Worm (Caenorhabditis elegans): ENCODE results near the gene str-228.

str-228 gene

DNA sequence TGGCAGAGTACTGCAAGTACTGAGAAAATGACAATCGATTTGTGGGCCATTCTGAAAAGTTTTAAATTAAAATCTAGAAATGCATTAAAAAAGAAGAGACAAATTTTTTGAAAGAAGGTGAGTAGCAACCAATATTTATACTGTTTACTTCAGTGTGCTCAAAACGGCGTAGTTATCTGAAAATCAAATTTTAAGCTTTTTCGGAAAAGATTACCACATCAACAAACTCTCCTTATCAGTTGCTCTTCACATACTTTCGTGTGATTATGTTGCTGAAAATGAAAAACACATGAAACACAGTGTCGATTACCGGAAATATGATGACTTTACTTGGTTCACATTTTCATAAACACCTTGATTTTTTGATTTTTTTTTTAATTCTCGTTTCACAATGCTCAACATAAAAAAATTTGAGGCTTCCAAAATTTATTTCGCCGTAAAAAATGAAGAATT lies 27.4 kb upstream of the str-228 start, which contains the start of gene lys-7:
Gene lys-7, minus strand, starts transcription at position 51 of the 453 bp plus-strand sequence.
- TF ChIP-seq elt-2 (tag; optimal IDR thresholded peaks at IDR 0.05) (peak; percentile 76), efl-3 (GFP tag; optimal IDR thresholded peaks at IDR 0.05) (no peak)

ce11 chrV:3484702-3485101 lies 25.3 kb upstream of the str-228 start, which contains the start of gene srbc-33:
TSS of gene srbc-33 (minus strand) at chrV:3484802.
- TF ChIP-seq xbp-1 (tag; optimal IDR thresholded peaks at IDR 0.05), result no peak
- peak; percentile 16 for TF ChIP-seq fkh-8 (tag; optimal IDR thresholded peaks at IDR 0.05)

ce11 chrV:3486857-3487256 lies 23.1 kb upstream of the str-228 start, which contains the start of gene srbc-32:
TSS of gene srbc-32 (minus strand) at chrV:3486957.
- TF ChIP-seq grh-1 (GFP tag; IDR thresholded peaks at IDR 0.05), result no peak
- TF ChIP-seq xbp-1 (tag; optimal IDR thresholded peaks at IDR 0.05), result no peak
- no peak for TF ChIP-seq dsc-1 (tag; optimal IDR thresholded peaks at IDR 0.05)
- TF ChIP-seq zip-4 (GFP tag; optimal IDR thresholded peaks at IDR 0.05), result no peak
- no peak for TF ChIP-seq hlh-17 (GFP tag; optimal IDR thresholded peaks at IDR 0.05; ENCODE audit: borderline replicate concordance)
- TF ChIP-seq fos-1 (tag; optimal IDR thresholded peaks at IDR 0.05), result no peak
- no peak for TF ChIP-seq pqm-1 (tag; optimal IDR thresholded peaks at IDR 0.05)
- TF ChIP-seq tlp-1 (tag; optimal IDR thresholded peaks at IDR 0.05), result no peak
- no peak for TF ChIP-seq nhr-85 (tag)
- no peak for TF ChIP-seq lin-14 (GFP tag; optimal IDR thresholded peaks at IDR 0.05)
- no peak for TF ChIP-seq ceh-82 (tag; optimal IDR thresholded peaks at IDR 0.05)
- no peak for TF ChIP-seq nhr-237 (tag; optimal IDR thresholded peaks at IDR 0.05)
- TF ChIP-seq unc-98 (GFP tag; IDR thresholded peaks at IDR 0.05), result no peak
- no peak for TF ChIP-seq nhr-12 (tag; optimal IDR thresholded peaks at IDR 0.05)
- no peak for TF ChIP-seq swsn-7 (tag; optimal IDR thresholded peaks at IDR 0.05)
- TF ChIP-seq efl-3 (GFP tag; optimal IDR thresholded peaks at IDR 0.05), result no peak
- TF ChIP-seq snu-23 (GFP tag; optimal IDR thresholded peaks at IDR 0.05), result no peak

DNA sequence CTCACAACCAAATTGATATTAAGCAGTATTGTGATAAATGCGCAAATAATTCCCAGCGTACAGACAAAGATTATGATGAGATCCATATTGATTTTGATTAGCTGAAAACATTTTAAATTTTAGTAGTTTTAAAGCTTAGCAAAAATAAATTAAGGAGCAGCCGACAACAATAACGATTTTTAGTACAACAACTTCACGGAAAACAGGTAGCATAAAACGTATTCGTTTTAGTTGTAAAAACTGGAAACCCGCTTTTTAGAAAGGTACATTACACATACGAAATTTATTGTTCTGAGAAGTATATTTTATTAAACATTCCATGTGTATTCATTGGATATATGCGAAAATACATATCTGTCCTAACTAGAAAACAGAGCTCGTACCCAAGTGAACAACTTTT lies 19.5 kb upstream of the str-228 start, which contains the start of gene srbc-36:
Gene srbc-36, minus strand, starts transcription at position 101 of the 400 bp plus-strand sequence.
- no peak for TF ChIP-seq C04F5.9 (tag; optimal IDR thresholded peaks at IDR 0.05)
- TF ChIP-seq isw-1 (GFP tag; IDR thresholded peaks at IDR 0.05), result no peak
- no peak for TF ChIP-seq ama-1 (optimal IDR thresholded peaks at IDR 0.05)
- no peak for TF ChIP-seq nhr-85 (tag)
- TF ChIP-seq pqm-1 (tag; optimal IDR thresholded peaks at IDR 0.05), result no peak
- TF ChIP-seq efl-3 (GFP tag; optimal IDR thresholded peaks at IDR 0.05), result no peak
- TF ChIP-seq zag-1 (tag; optimal IDR thresholded peaks at IDR 0.05), result no peak
- TF ChIP-seq elt-3 (tag; optimal IDR thresholded peaks at IDR 0.05), result no peak
- no peak for TF ChIP-seq nhr-76 (tag; optimal IDR thresholded peaks at IDR 0.05)
- TF ChIP-seq ceh-8 (GFP tag; optimal IDR thresholded peaks at IDR 0.05), result no peak
- TF ChIP-seq snu-23 (GFP tag; optimal IDR thresholded peaks at IDR 0.05), result no peak

DNA sequence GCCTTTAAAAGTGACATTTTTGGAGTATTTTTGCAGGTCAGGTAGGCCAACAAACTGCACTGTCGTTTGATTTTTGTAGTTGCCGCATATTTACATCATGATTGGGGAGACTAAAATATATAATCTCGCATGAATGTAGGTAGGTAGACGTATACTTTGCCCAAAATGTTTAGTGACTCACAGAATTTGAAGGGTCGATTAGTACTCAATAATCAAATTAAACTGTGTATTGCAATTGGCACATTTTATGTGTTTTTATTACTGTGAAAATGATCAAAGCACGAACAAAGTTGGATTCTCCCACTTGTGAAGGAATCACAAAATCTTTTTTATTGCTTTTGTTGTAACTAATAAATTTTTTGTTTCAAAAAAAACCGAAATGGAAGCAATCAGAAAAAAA lies 13.1 kb upstream of the str-228 start, which contains the start of gene C07G3.15:
Gene C07G3.15, minus strand, starts transcription at position 101 of the 400 bp plus-strand sequence.
- TF ChIP-seq efl-3 (GFP tag; optimal IDR thresholded peaks at IDR 0.05) (no peak), dsc-1 (tag; optimal IDR thresholded peaks at IDR 0.05) (no peak)

DNA sequence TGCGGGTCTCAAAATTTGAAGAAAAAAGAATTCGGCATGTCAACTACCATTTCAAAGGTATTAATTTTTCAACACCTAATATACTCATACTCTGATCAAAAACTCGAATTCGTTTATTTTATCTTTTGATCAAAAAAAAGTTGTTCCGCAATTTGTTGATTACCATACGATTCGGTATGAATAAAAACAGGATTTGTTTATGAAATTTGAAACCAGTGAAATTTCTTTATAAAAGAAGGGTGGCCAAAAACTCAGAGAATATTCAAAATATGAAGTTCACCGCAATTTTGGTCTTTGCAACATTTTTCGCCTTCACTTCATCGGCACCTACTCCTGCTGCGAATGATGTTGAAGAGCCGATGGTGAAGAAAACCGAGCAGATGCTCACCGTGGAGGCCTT lies 7.9 kb upstream of the str-228 start, which contains the start of the genes C07G3.8 and C07G3.10:
Gene C07G3.8, minus strand, starts transcription at position 101 of the 400 bp plus-strand sequence.
Gene C07G3.10, plus strand, starts transcription at position 270 of the 400 bp plus-strand sequence.
- TF ChIP-seq fos-1 (tag; optimal IDR thresholded peaks at IDR 0.05) (no peak), nhr-11 (tag; optimal IDR thresholded peaks at IDR 0.05) (no peak), nhr-12 (tag; optimal IDR thresholded peaks at IDR 0.05) (no peak), ama-1 (optimal IDR thresholded peaks at IDR 0.05) (no peak), nhr-76 (tag; optimal IDR thresholded peaks at IDR 0.05) (no peak), sox-4 (tag; optimal IDR thresholded peaks at IDR 0.05) (no peak), C34B4.2 (tag; optimal IDR thresholded peaks at IDR 0.05) (no peak), nhr-84 (tag; optimal IDR thresholded peaks at IDR 0.05) (no peak), lsy-2 (tag; optimal IDR thresholded peaks at IDR 0.05) (no peak), unc-86 (tag; optimal IDR thresholded peaks at IDR 0.05) (no peak), grh-1 (GFP tag; IDR thresholded peaks at IDR 0.05) (no peak), nhr-85 (tag) (no peak)

Measured in whole organism, L1 larva.